Fruit fly (Drosophila melanogaster) whole organism, adult: ENCODE measurements around the gene ScsbetaG.

Experiments used
- CG11617 ChIP-seq: fragments of 200-800 bp; sonication (Bioruptor generic); optimal IDR thresholded peaks from 2 replicates; lab custom pipeline; 2017; ENCODE audit warnings: mild to moderate bottlenecking, missing biosample characterization, missing genetic modification reagents, missing genetic modification characterization
- CG12768 ChIP-seq: fragments of 200-800 bp; sonication (Bioruptor generic); optimal IDR thresholded peaks from 2 replicates; lab custom pipeline; 2017; ENCODE audit warnings: missing biosample characterization, missing genetic modification characterization, mild to moderate bottlenecking, moderate library complexity, missing genetic modification reagents
- CG33017 ChIP-seq: fragments of 200-800 bp; sonication (Bioruptor generic); optimal IDR thresholded peaks from 2 replicates; lab custom pipeline; 2018; ENCODE audit warnings: missing biosample characterization, mild to moderate bottlenecking, missing genetic modification characterization, moderate library complexity
- CG7045 ChIP-seq: fragments of 200-800 bp; sonication (Bioruptor generic); optimal IDR thresholded peaks from 2 replicates; lab custom pipeline; 2017; ENCODE audit warnings: missing biosample characterization, mild to moderate bottlenecking, missing genetic modification characterization
- CG7101 ChIP-seq: fragments of 200-800 bp; sonication (Bioruptor generic); optimal IDR thresholded peaks from 2 replicates; lab custom pipeline; 2018; ENCODE audit warnings: missing biosample characterization, mild to moderate bottlenecking, missing genetic modification characterization, moderate library complexity
- Clk ChIP-seq: fragments of 200-800 bp; sonication (Bioruptor generic); optimal IDR thresholded peaks from 2 replicates; lab custom pipeline; 2017; ENCODE audit warnings: missing biosample characterization, missing genetic modification characterization
- bab1 ChIP-seq: fragments of 200-800 bp; sonication (Bioruptor generic); optimal IDR thresholded peaks from 3 replicates; lab custom pipeline; 2019; ENCODE audit warnings: missing biosample characterization, mild to moderate bottlenecking, missing genetic modification characterization, moderate library complexity
- cic ChIP-seq: fragments of 200-800 bp; sonication (Bioruptor generic); optimal IDR thresholded peaks from 2 replicates; lab custom pipeline; 2017; ENCODE audit warnings: missing biosample characterization, mild to moderate bottlenecking, missing genetic modification characterization, moderate library complexity
- kay ChIP-seq: fragments of 200-800 bp; sonication (Bioruptor generic); peaks from one replicate; lab custom pipeline; 2016; ENCODE audit warnings: missing biosample characterization, missing genetic modification characterization, borderline replicate concordance
- ovo ChIP-seq: fragments of 200-800 bp; sonication (Bioruptor generic); optimal IDR thresholded peaks from 2 replicates; lab custom pipeline; 2016; ENCODE audit warnings: missing biosample characterization, missing genetic modification characterization
- pad ChIP-seq: fragments of 200-800 bp; sonication (Bioruptor generic); optimal IDR thresholded peaks from 3 replicates; lab custom pipeline; 2017; ENCODE audit warnings: missing biosample characterization, missing genetic modification characterization, mild to moderate bottlenecking, moderate library complexity, missing genetic modification reagents
- tj ChIP-seq: fragments of 200-800 bp; sonication (Bioruptor generic); optimal IDR thresholded peaks from 3 replicates; lab custom pipeline; 2017; ENCODE audit warnings: missing biosample characterization, mild to moderate bottlenecking, missing genetic modification characterization, moderate library complexity
- toe ChIP-seq: fragments of 200-800 bp; sonication (Bioruptor generic); optimal IDR thresholded peaks from 2 replicates; lab custom pipeline; 2016; ENCODE audit warnings: missing biosample characterization, missing genetic modification characterization

- TF ChIP-seq CG33017 = no peak
- no peak for TF ChIP-seq tj
- TF ChIP-seq CG7045 (GFP tag; lab: Kevin White, UChicago) = no peak
- no peak for TF ChIP-seq kay (GFP tag; lab: Kevin White, UChicago)
- no peak for TF ChIP-seq Clk (GFP tag; lab: Kevin White, UChicago)
- no peak for TF ChIP-seq pad (GFP tag; lab: Kevin White, UChicago)
- TF ChIP-seq ovo = no peak
- no peak for TF ChIP-seq bab1 (GFP tag; lab: Kevin White, UChicago)
- TF ChIP-seq toe = no peak
- no peak for TF ChIP-seq CG12768 (GFP tag; lab: Kevin White, UChicago)
- TF ChIP-seq CG11617 (GFP tag; lab: Kevin White, UChicago) = no peak
- no peak for TF ChIP-seq CG7101
- TF ChIP-seq cic (GFP tag; lab: Kevin White, UChicago) = no peak
Measured at dm6 chr3L:5568361-5568760, 4.9 kb upstream of the ScsbetaG start.
